Fruit fly (Drosophila melanogaster) whole organism, prepupa: ENCODE measurements around the gene CG4020.

Source experiments
- Blimp-1 ChIP-seq: fragments of 200-800 bp; sonication (Bioruptor generic); optimal IDR thresholded peaks from 3 replicates; lab custom pipeline; 2017; ENCODE audit warnings: missing biosample characterization, missing genetic modification characterization, mild to moderate bottlenecking, moderate library complexity, missing genetic modification reagents
- CG10631 ChIP-seq: fragments of 200-800 bp; sonication (Bioruptor generic); optimal IDR thresholded peaks from 2 replicates; lab custom pipeline; 2016; ENCODE audit warnings: missing biosample characterization, missing genetic modification characterization
- CG10669 ChIP-seq: fragments of 200-800 bp; sonication (Bioruptor generic); optimal IDR thresholded peaks from 3 replicates; lab custom pipeline; 2018; ENCODE audit warnings: missing biosample characterization, mild to moderate bottlenecking, missing genetic modification characterization, moderate library complexity
- CG11294 ChIP-seq: fragments of 200-800 bp; sonication (Bioruptor generic); IDR thresholded peaks from 2 replicates; pipeline ENCODE4 v1.3.6; 2022; ENCODE audit warnings: missing biosample characterization, missing genetic modification characterization
- CG11762 ChIP-seq: fragments of 200-800 bp; sonication (Bioruptor generic); optimal IDR thresholded peaks from 3 replicates; lab custom pipeline; 2016; ENCODE audit warnings: missing biosample characterization, missing genetic modification characterization; ENCODE audit not compliant: insufficient read depth
- CG11902 ChIP-seq: fragments of 200-800 bp; sonication (Bioruptor generic); optimal IDR thresholded peaks from 3 replicates; lab custom pipeline; 2016; ENCODE audit warnings: missing biosample characterization, missing genetic modification characterization
- CG15336 ChIP-seq: fragments of 200-800 bp; sonication (Bioruptor generic); IDR thresholded peaks from 2 replicates; pipeline ENCODE4 v1.3.6; 2022; ENCODE audit warnings: missing biosample characterization, missing genetic modification characterization
- CG1621 ChIP-seq: fragments of 200-800 bp; sonication (Bioruptor generic); optimal IDR thresholded peaks from 3 replicates; lab custom pipeline; 2018; ENCODE audit warnings: missing biosample characterization, mild to moderate bottlenecking, missing genetic modification characterization
- CG16779 ChIP-seq: fragments of 200-800 bp; sonication (Bioruptor generic); optimal IDR thresholded peaks from 3 replicates; lab custom pipeline; 2017; ENCODE audit warnings: missing biosample characterization, mild to moderate bottlenecking, missing genetic modification characterization
- CG3032 ChIP-seq: fragments of 200-800 bp; optimal IDR thresholded peaks from 2 replicates; lab custom pipeline; 2019; ENCODE audit warnings: missing biosample characterization, mild to moderate bottlenecking, missing genetic modification characterization, moderate library complexity
- CG32006 ChIP-seq: fragments of 200-800 bp; sonication (Bioruptor generic); optimal IDR thresholded peaks from 3 replicates; lab custom pipeline; 2017; ENCODE audit warnings: missing biosample characterization, mild to moderate bottlenecking, missing genetic modification characterization
- CG34406 ChIP-seq: fragments of 200-800 bp; sonication (Bioruptor generic); optimal IDR thresholded peaks from 3 replicates; lab custom pipeline; 2016; ENCODE audit warnings: missing biosample characterization, missing genetic modification characterization
- CG3919 ChIP-seq: fragments of 200-800 bp; sonication (Bioruptor generic); optimal IDR thresholded peaks from 3 replicates; lab custom pipeline; 2016; ENCODE audit warnings: missing biosample characterization, missing genetic modification characterization
- CG4318 ChIP-seq: fragments of 200-800 bp; sonication (Bioruptor generic); optimal IDR thresholded peaks from 3 replicates; lab custom pipeline; 2017; ENCODE audit warnings: missing biosample characterization, mild to moderate bottlenecking, missing genetic modification characterization
- CG6163 ChIP-seq: fragments of 200-800 bp; sonication (Bioruptor generic); IDR thresholded peaks from 3 replicates; pipeline ENCODE4 v1.3.6; 2022; ENCODE audit warnings: missing biosample characterization, missing genetic modification characterization
- CG6792 ChIP-seq: fragments of 200-800 bp; sonication (Bioruptor generic); optimal IDR thresholded peaks from 3 replicates; lab custom pipeline; 2016; ENCODE audit warnings: missing biosample characterization, missing genetic modification characterization
- CG6808 ChIP-seq: fragments of 200-800 bp; sonication (Bioruptor generic); optimal IDR thresholded peaks from 3 replicates; lab custom pipeline; 2017; ENCODE audit warnings: missing biosample characterization, missing genetic modification characterization, mild to moderate bottlenecking, moderate library complexity, missing genetic modification reagents
- CG6854 ChIP-seq: fragments of 200-800 bp; sonication (Bioruptor generic); optimal IDR thresholded peaks from 2 replicates; lab custom pipeline; 2017; ENCODE audit warnings: missing biosample characterization, mild to moderate bottlenecking, missing genetic modification characterization
- CG7368 ChIP-seq: fragments of 200-800 bp; sonication (Bioruptor generic); optimal IDR thresholded peaks from 3 replicates; lab custom pipeline; 2016; ENCODE audit warnings: missing biosample characterization, missing genetic modification characterization
- CG8119 ChIP-seq: fragments of 200-800 bp; sonication (Bioruptor generic); IDR thresholded peaks from 3 replicates; pipeline ENCODE4 v1.3.6; 2022; ENCODE audit warnings: missing biosample characterization, missing genetic modification characterization
- CG8319 ChIP-seq: fragments of 200-800 bp; sonication (Bioruptor generic); optimal IDR thresholded peaks from 3 replicates; lab custom pipeline; 2016; ENCODE audit warnings: missing biosample characterization, missing genetic modification characterization
- CG9139 ChIP-seq: fragments of 200-800 bp; sonication (Bioruptor generic); optimal IDR thresholded peaks from 3 replicates; lab custom pipeline; 2017; ENCODE audit warnings: missing biosample characterization, mild to moderate bottlenecking, missing genetic modification characterization
- Eip75B ChIP-seq: fragments of 200-800 bp; sonication (Bioruptor generic); optimal IDR thresholded peaks from 3 replicates; lab custom pipeline; 2016; ENCODE audit warnings: missing biosample characterization, missing genetic modification characterization
- Eip78C ChIP-seq: fragments of 200-800 bp; sonication (Bioruptor generic); peaks from one replicate; lab custom pipeline; 2016; ENCODE audit warnings: missing biosample characterization, missing genetic modification characterization
- Ets96B ChIP-seq: fragments of 200-800 bp; optimal IDR thresholded peaks from 2 replicates; lab custom pipeline; 2019; ENCODE audit warnings: missing biosample characterization, mild to moderate bottlenecking, missing genetic modification characterization, moderate library complexity
- Gug ChIP-seq: fragments of 200-800 bp; sonication (Bioruptor generic); IDR thresholded peaks from 2 replicates; pipeline ENCODE4 v1.3.6; 2022; ENCODE audit warnings: missing biosample characterization, missing genetic modification characterization
- Hr38 ChIP-seq: sonication (Bioruptor generic); optimal IDR thresholded peaks from 2 replicates; lab custom pipeline; 2016; ENCODE audit warnings: missing biosample characterization, missing genetic modification characterization
- Hr39 ChIP-seq: fragments of 200-800 bp; sonication (Bioruptor generic); optimal IDR thresholded peaks from 2 replicates; lab custom pipeline; 2016; ENCODE audit warnings: missing biosample characterization, missing genetic modification characterization
- Hr4 ChIP-seq: fragments of 200-800 bp; sonication (Bioruptor generic); optimal IDR thresholded peaks from 3 replicates; lab custom pipeline; 2016; ENCODE audit warnings: missing biosample characterization, missing genetic modification characterization
- Lpt ChIP-seq: fragments of 200-800 bp; sonication (Bioruptor generic); optimal IDR thresholded peaks from 3 replicates; lab custom pipeline; 2016; ENCODE audit warnings: missing biosample characterization, missing genetic modification characterization
- OdsH ChIP-seq: fragments of 200-800 bp; sonication (Bioruptor generic); optimal IDR thresholded peaks from 3 replicates; lab custom pipeline; 2016; ENCODE audit warnings: missing biosample characterization, missing genetic modification characterization
- Smox ChIP-seq: fragments of 200-800 bp; sonication (Bioruptor generic); optimal IDR thresholded peaks from 3 replicates; lab custom pipeline; 2016; ENCODE audit warnings: missing biosample characterization, missing genetic modification characterization
- Sox14 ChIP-seq: fragments of 200-800 bp; sonication (Bioruptor generic); optimal IDR thresholded peaks from 3 replicates; lab custom pipeline; 2016; ENCODE audit warnings: missing biosample characterization, missing genetic modification characterization
- Sox15 ChIP-seq: fragments of 200-800 bp; sonication (Bioruptor generic); optimal IDR thresholded peaks from 3 replicates; lab custom pipeline; 2016; ENCODE audit warnings: missing biosample characterization, missing genetic modification characterization
- achi ChIP-seq: fragments of 200-800 bp; sonication (Bioruptor generic); optimal IDR thresholded peaks from 3 replicates; lab custom pipeline; 2016; ENCODE audit warnings: missing biosample characterization, missing genetic modification characterization
- cyc ChIP-seq: fragments of 200-800 bp; sonication (Bioruptor generic); optimal IDR thresholded peaks from 3 replicates; lab custom pipeline; 2016; ENCODE audit warnings: missing biosample characterization, missing genetic modification characterization
- dac ChIP-seq: fragments of 200-800 bp; sonication (Bioruptor generic); optimal IDR thresholded peaks from 2 replicates; lab custom pipeline; 2017; ENCODE audit warnings: missing biosample characterization, mild to moderate bottlenecking, missing genetic modification characterization
- dsx ChIP-seq: fragments of 200-800 bp; optimal IDR thresholded peaks from 3 replicates; lab custom pipeline; 2019; ENCODE audit warnings: missing biosample characterization, mild to moderate bottlenecking, missing genetic modification characterization, moderate library complexity; ENCODE audit not compliant: poor library complexity, severe bottlenecking
- eg ChIP-seq: fragments of 200-800 bp; sonication (Bioruptor generic); IDR thresholded peaks from 3 replicates; pipeline ENCODE4 v1.3.6; 2022; ENCODE audit warnings: missing biosample characterization, missing genetic modification characterization
- fd59A ChIP-seq: fragments of 200-800 bp; sonication (Bioruptor generic); optimal IDR thresholded peaks from 2 replicates; lab custom pipeline; 2017; ENCODE audit warnings: missing biosample characterization, mild to moderate bottlenecking, missing genetic modification characterization, missing genetic modification reagents
- fd85E ChIP-seq: fragments of 200-800 bp; sonication (Bioruptor generic); optimal IDR thresholded peaks from 3 replicates; lab custom pipeline; 2016; ENCODE audit warnings: missing biosample characterization, missing genetic modification characterization
- lz ChIP-seq: fragments of 200-800 bp; sonication (Bioruptor generic); optimal IDR thresholded peaks from 3 replicates; lab custom pipeline; 2016; ENCODE audit warnings: missing biosample characterization, missing genetic modification characterization
- pdm3 ChIP-seq: fragments of 200-800 bp; sonication (Bioruptor generic); optimal IDR thresholded peaks from 3 replicates; lab custom pipeline; 2016; ENCODE audit warnings: missing biosample characterization, missing genetic modification characterization
- salr ChIP-seq, 2 experiments: fragments of 200-800 bp; sonication (Bioruptor generic); optimal IDR thresholded peaks; 3 replicates each; lab custom pipeline; 2016 to 2018; ENCODE audit warnings: missing biosample characterization in 2 of 2, missing genetic modification characterization in 2 of 2, mild to moderate bottlenecking in 1 of 2
- spab ChIP-seq: fragments of 200-800 bp; sonication (Bioruptor generic); optimal IDR thresholded peaks from 2 replicates; lab custom pipeline; 2017; ENCODE audit warnings: missing biosample characterization, mild to moderate bottlenecking, missing genetic modification characterization, missing genetic modification reagents
- ss ChIP-seq, 2 experiments: fragments of 200-800 bp; sonication (Bioruptor generic); optimal IDR thresholded peaks; 2 replicates in 1 of 2; 3 replicates in 1 of 2; lab custom pipeline; 2017 to 2018; ENCODE audit warnings: mild to moderate bottlenecking in 2 of 2, missing biosample characterization in 2 of 2, missing genetic modification characterization in 2 of 2, moderate library complexity in 1 of 2
- svp ChIP-seq: fragments of 200-800 bp; sonication (Bioruptor generic); peaks from one replicate; lab custom pipeline; 2016; ENCODE audit warnings: missing biosample characterization, missing genetic modification characterization
- topi ChIP-seq: fragments of 200-800 bp; sonication (Bioruptor generic); optimal IDR thresholded peaks from 3 replicates; lab custom pipeline; 2016; ENCODE audit warnings: missing biosample characterization, missing genetic modification characterization

CG4020 gene

DNA sequence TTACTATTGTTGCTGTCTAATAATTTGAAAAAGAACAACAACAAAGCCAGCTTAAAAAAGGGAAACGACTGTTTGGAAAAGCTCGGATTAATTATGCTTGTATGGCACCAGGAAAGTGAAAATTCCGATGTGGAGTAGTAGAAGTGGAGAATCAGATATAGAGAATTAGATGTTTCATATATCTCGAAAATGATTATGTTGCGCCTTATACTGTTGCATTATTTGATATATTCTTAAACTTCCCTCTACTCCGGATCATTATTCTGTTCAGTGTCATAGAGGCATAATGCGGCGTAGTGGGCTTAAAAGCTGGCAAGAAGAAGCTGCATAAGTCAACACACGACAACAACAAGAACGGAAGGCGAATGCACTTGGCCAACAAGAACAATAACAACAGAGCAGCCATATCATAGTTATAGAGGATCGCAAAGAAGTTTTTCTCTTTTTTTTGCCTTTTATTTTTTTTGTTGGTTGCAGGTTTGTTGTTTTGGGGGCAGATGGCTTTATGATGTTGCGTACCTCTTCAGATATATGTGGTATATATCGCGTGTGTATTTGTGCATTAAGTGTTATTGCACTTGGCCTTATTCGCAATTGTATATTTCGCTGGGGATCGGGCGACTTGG is 20.4 kb downstream of the CG4020 start (continued):
- peak; percentile 83 for TF ChIP-seq CG6808
- TF ChIP-seq CG32006 (GFP tag; lab: Kevin White, UChicago), result peak; percentile 70
- TF ChIP-seq Blimp-1 (GFP tag; lab: Kevin White, UChicago), result no peak
- TF ChIP-seq salr (GFP tag; optimal IDR thresholded peaks at IDR 0.05; lab: Kevin White, UChicago), result peak; percentile 27 to 66
- peak; percentile 48 for TF ChIP-seq CG8319 (GFP tag; lab: Kevin White, UChicago)
- TF ChIP-seq Gug, result peak; percentile 85
- peak; percentile 55 for TF ChIP-seq CG6792
- TF ChIP-seq Hr39 (GFP tag; lab: Kevin White, UChicago), result peak; percentile 24
- peak; percentile 45 for TF ChIP-seq CG7368 (GFP tag; lab: Kevin White, UChicago)
- peak; percentile 73 for TF ChIP-seq topi (GFP tag; lab: Kevin White, UChicago)
- peak; percentile 77 for TF ChIP-seq Eip75B (GFP tag; lab: Kevin White, UChicago)
- TF ChIP-seq CG34406 (GFP tag; lab: Kevin White, UChicago), result peak; percentile 52
- TF ChIP-seq spab, result peak; percentile 79
- peak; percentile 80 for TF ChIP-seq CG3919 (GFP tag; lab: Kevin White, UChicago)

DNA sequence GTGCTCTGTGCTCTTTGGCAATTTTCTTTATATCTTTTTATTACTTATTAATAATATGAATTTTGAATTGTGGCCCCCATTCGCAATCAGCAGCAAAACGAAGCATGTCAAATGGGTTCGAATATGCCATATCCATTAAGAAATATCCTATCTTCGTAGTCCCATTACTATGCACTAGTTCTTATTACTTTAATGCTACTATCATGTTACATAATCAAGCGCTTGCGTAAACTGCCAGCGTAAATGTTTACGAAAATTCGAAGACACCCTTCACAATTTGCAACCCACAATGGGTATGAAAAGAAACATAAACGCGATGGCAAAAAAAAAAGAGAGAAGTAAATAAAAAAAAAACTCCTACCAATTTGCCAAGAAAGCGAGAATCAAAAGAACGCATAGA is 21.2 kb downstream of the CG4020 start:
- TF ChIP-seq CG9139 (no peak), CG1621 (tag; lab: Kevin White, UChicago) (peak; percentile 55), dsx (peak; percentile 57), achi (GFP tag; lab: Kevin White, UChicago) (peak; percentile 74), ss (GFP tag; optimal IDR thresholded peaks at IDR 0.05; lab: Kevin White, UChicago) (no peak), CG11294 (GFP tag; lab: Robert Waterston, UW) (no peak), Sox15 (GFP tag; lab: Kevin White, UChicago) (peak; percentile 50), OdsH (GFP tag; lab: Kevin White, UChicago) (peak; percentile 80), lz (GFP tag; lab: Kevin White, UChicago) (peak; percentile 46), Hr38 (GFP tag; lab: Kevin White, UChicago) (no peak), Eip78C (peak; percentile 85), CG10669 (GFP tag; lab: Kevin White, UChicago) (peak; percentile 67), svp (peak; percentile 63), CG3032 (tag; lab: Kevin White, UChicago) (peak; percentile 60), pdm3 (GFP tag; lab: Kevin White, UChicago) (peak; percentile 85), CG6854 (GFP tag; lab: Kevin White, UChicago) (no peak), spab (peak; percentile 53), CG6792 (peak; percentile 74), CG16779 (no peak), CG8319 (GFP tag; lab: Kevin White, UChicago) (peak; percentile 47), Ets96B (peak; percentile 68), CG4318 (GFP tag; lab: Kevin White, UChicago) (peak; percentile 55), topi (GFP tag; lab: Kevin White, UChicago) (peak; percentile 65), eg (peak; percentile 65), CG8119 (GFP tag; lab: Robert Waterston, UW) (peak; percentile 75), fd59A (GFP tag; lab: Kevin White, UChicago) (peak; percentile 53), CG15336 (peak; percentile 81), CG11902 (peak; percentile 38), fd85E (GFP tag; lab: Kevin White, UChicago) (no peak), CG10631 (GFP tag; lab: Kevin White, UChicago) (peak; percentile 76), CG6163 (GFP tag; lab: Robert Waterston, UW) (peak; percentile 80), Sox14 (GFP tag; lab: Kevin White, UChicago) (peak; percentile 68), CG6808 (peak; percentile 3), Hr39 (GFP tag; lab: Kevin White, UChicago) (peak; percentile 72), Lpt (GFP tag; lab: Kevin White, UChicago) (peak; percentile 58), CG11762 (GFP tag; lab: Kevin White, UChicago) (peak; percentile 41), Smox (GFP tag; lab: Kevin White, UChicago) (peak; percentile 52), cyc (peak; percentile 52), Gug (peak; percentile 46), Hr4 (GFP tag; lab: Kevin White, UChicago) (peak; percentile 54), dac (peak; percentile 64)
